Worm (Caenorhabditis elegans) whole organism, L2 larva: ENCODE data around the gene fipr-9.

Source experiments
- R02D3.7 ChIP-seq: fragments of 150-350 bp; optimal IDR thresholded peaks from 2 replicates; lab custom pipeline; 2014; ENCODE audit warnings: missing biosample characterization, missing genetic modification characterization
- ZK546.5 ChIP-seq: sonication (generic microtip); optimal IDR thresholded peaks from 2 replicates; lab custom pipeline; 2017; ENCODE audit warnings: missing biosample characterization, missing genetic modification characterization
- aly-2 ChIP-seq: fragments of 150-350 bp; optimal IDR thresholded peaks from 2 replicates; lab custom pipeline; 2014; ENCODE audit warnings: missing biosample characterization, missing genetic modification characterization
- ama-1 ChIP-seq: fragments of 150-350 bp; optimal IDR thresholded peaks from 2 replicates; lab custom pipeline; 2018; ENCODE audit warnings: inconsistent platforms
- blmp-1 ChIP-seq: sonication (generic microtip); optimal IDR thresholded peaks from 2 replicates; lab custom pipeline; 2017; ENCODE audit warnings: missing genetic modification characterization, mild to moderate bottlenecking, missing compliant biosample characterization, antibody characterized with exemption, moderate library complexity; ENCODE audit not compliant: insufficient read depth
- dmd-4 ChIP-seq: sonication (generic microtip); optimal IDR thresholded peaks from 2 replicates; lab custom pipeline; 2017; ENCODE audit warnings: missing biosample characterization, missing genetic modification characterization
- fos-1 ChIP-seq: fragments of 150-350 bp; optimal IDR thresholded peaks from 2 replicates; lab custom pipeline; 2014; ENCODE audit warnings: missing biosample characterization, missing genetic modification characterization
- lin-11 ChIP-seq: fragments of 150-350 bp; sonication (generic microtip); optimal IDR thresholded peaks from 2 replicates; lab custom pipeline; 2014; ENCODE audit warnings: missing biosample characterization, missing genetic modification characterization, inconsistent platforms, mixed read lengths
- mab-5 ChIP-seq: fragments of 150-350 bp; optimal IDR thresholded peaks from 2 replicates; lab custom pipeline; 2014; ENCODE audit warnings: missing biosample characterization, missing genetic modification characterization
- nhr-12 ChIP-seq: fragments of 150-350 bp; optimal IDR thresholded peaks from 2 replicates; lab custom pipeline; 2014; ENCODE audit warnings: missing biosample characterization, missing genetic modification characterization
- nhr-6 ChIP-seq: fragments of 150-350 bp; optimal IDR thresholded peaks from 2 replicates; lab custom pipeline; 2014; ENCODE audit warnings: missing biosample characterization, missing genetic modification characterization
- unc-39 ChIP-seq: fragments of 150-350 bp; optimal IDR thresholded peaks from 2 replicates; lab custom pipeline; 2014; ENCODE audit warnings: missing biosample characterization, missing genetic modification characterization
- unc-55 ChIP-seq: fragments of 150-350 bp; sonication (generic microtip); optimal IDR thresholded peaks from 3 replicates; lab custom pipeline; 2014; ENCODE audit warnings: missing biosample characterization, missing genetic modification reagents, missing genetic modification characterization

- no peak for TF ChIP-seq aly-2 (tag; lab: Kevin White, UChicago)
- TF ChIP-seq ZK546.5 (tag; lab: Kevin White, UChicago) = no peak
- no peak for TF ChIP-seq dmd-4 (tag; lab: Kevin White, UChicago)
- no peak for TF ChIP-seq nhr-6 (tag; lab: Kevin White, UChicago)
- no peak for TF ChIP-seq mab-5
- TF ChIP-seq blmp-1 = no peak
- TF ChIP-seq R02D3.7 (tag; lab: Kevin White, UChicago) = no peak
- TF ChIP-seq fos-1 = no peak
- no peak for TF ChIP-seq ama-1 (lab: Kevin White, UChicago)
- TF ChIP-seq lin-11 (tag; lab: Kevin White, UChicago) = no peak
- TF ChIP-seq unc-39 (tag; lab: Kevin White, UChicago) = no peak
- no peak for TF ChIP-seq nhr-12 (tag; lab: Kevin White, UChicago)
- no peak for TF ChIP-seq unc-55 (GFP tag; lab: Kevin White, UChicago)
Observed at ce11 chrV:10222007-10222406, 545 bp downstream of the fipr-9 start, which contains the start of gene C12D8.20.
